Worm (Caenorhabditis elegans) whole organism, mixed stage, embryonic: ENCODE data around the gene fbxb-72.

Experiments used
- blmp-1 ChIP-seq: fragments of 150-350 bp; optimal IDR thresholded peaks from 2 replicates; lab custom pipeline; 2014; ENCODE audit warnings: missing biosample characterization, missing genetic modification characterization
- ceh-83 ChIP-seq: fragments of 200-800 bp; sonication (Bioruptor generic); optimal IDR thresholded peaks from 2 replicates; lab custom pipeline; 2018; ENCODE audit warnings: mild to moderate bottlenecking, missing genetic modification characterization, missing compliant biosample characterization
- snpc-4 ChIP-seq: fragments of 150-350 bp; optimal IDR thresholded peaks from 2 replicates; lab custom pipeline; 2014; ENCODE audit warnings: missing biosample characterization, missing genetic modification characterization

DNA sequence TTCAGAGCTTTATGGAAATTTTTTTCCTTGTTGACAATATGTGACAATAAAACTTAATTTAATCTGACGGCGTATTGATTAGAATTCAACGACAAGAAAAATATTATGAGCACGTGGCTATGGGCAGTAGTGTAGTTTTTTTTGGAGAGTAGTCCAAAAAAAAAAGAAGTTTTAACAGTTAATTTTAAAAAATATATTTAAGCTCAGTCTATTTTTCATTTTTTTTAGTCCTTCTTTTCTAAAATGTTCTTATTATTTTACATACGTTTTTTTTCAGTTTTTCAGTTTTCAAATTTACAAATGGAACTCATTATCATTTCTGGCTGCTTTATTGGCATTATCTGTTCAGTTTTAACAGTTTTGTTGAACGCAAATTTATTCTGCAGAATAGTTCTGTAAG is 14.9 kb downstream of the fbxb-72 start, which contains the start of gene srbc-39:
- TF ChIP-seq ceh-83 (GFP tag; lab: Kevin White, UChicago) (no peak), blmp-1 (tag; lab: Kevin White, UChicago) (no peak), snpc-4 (tag; lab: Kevin White, UChicago) (no peak)
